Worm (Caenorhabditis elegans) whole organism, young adult: ENCODE data around the gene sre-40.

Experiments used
- B0261.1 ChIP-seq: sonication (generic microtip); optimal IDR thresholded peaks from 2 replicates; lab custom pipeline; 2016; ENCODE audit warnings: mild to moderate bottlenecking, missing genetic modification characterization, moderate library complexity, missing compliant biosample characterization
- C06A6.2 ChIP-seq: fragments of 200-800 bp; sonication (Bioruptor generic); conservative IDR thresholded peaks from 2 replicates; pipeline ENCODE4 v1.3.6; 2022; ENCODE audit warnings: missing genetic modification characterization, missing compliant biosample characterization
- C17E4.6 ChIP-seq: fragments of 200-800 bp; sonication (Bioruptor generic); IDR thresholded peaks from 2 replicates; pipeline ENCODE4 v1.3.6; 2022; ENCODE audit warnings: missing genetic modification reagents, missing genetic modification characterization, missing compliant biosample characterization
- D2030.7 ChIP-seq: fragments of 200-800 bp; sonication (Bioruptor generic); IDR thresholded peaks from 2 replicates; pipeline ENCODE4 v1.3.6; 2022; ENCODE audit warnings: missing genetic modification reagents, missing genetic modification characterization, missing compliant biosample characterization
- F10E7.11 ChIP-seq: sonication (generic microtip); optimal IDR thresholded peaks from 2 replicates; lab custom pipeline; 2017; ENCODE audit warnings: mild to moderate bottlenecking, missing genetic modification characterization, moderate library complexity, missing compliant biosample characterization
- F23B12.7 ChIP-seq: sonication (generic microtip); optimal IDR thresholded peaks from 2 replicates; lab custom pipeline; 2017; ENCODE audit warnings: missing genetic modification characterization, mild to moderate bottlenecking, missing compliant biosample characterization, antibody characterized with exemption, moderate library complexity; ENCODE audit not compliant: insufficient read depth
- F39B2.1 ChIP-seq: fragments of 200-800 bp; sonication (Bioruptor generic); IDR thresholded peaks from 2 replicates; pipeline ENCODE4 v1.3.6; 2022; ENCODE audit warnings: missing genetic modification reagents, missing genetic modification characterization, missing compliant biosample characterization
- F49E8.2 ChIP-seq: sonication (generic microtip); optimal IDR thresholded peaks from 3 replicates; lab custom pipeline; 2017; ENCODE audit warnings: missing genetic modification characterization, mild to moderate bottlenecking, missing compliant biosample characterization, antibody characterized with exemption, moderate library complexity; ENCODE audit not compliant: insufficient read depth
- F52B5.7 ChIP-seq: sonication (generic microtip); optimal IDR thresholded peaks from 2 replicates; lab custom pipeline; 2016; ENCODE audit warnings: mild to moderate bottlenecking, missing genetic modification characterization, missing compliant biosample characterization
- F57A8.1 ChIP-seq: fragments of 200-800 bp; sonication (Bioruptor generic); optimal IDR thresholded peaks from 2 replicates; lab custom pipeline; 2018; ENCODE audit warnings: mild to moderate bottlenecking, missing genetic modification characterization, moderate library complexity, missing compliant biosample characterization
- K12H6.12 ChIP-seq: fragments of 200-800 bp; sonication (Bioruptor generic); optimal IDR thresholded peaks from 2 replicates; lab custom pipeline; 2018; ENCODE audit warnings: mild to moderate bottlenecking, missing genetic modification characterization, missing compliant biosample characterization
- T26A5.8 ChIP-seq: sonication (generic microtip); optimal IDR thresholded peaks from 2 replicates; lab custom pipeline; 2016; ENCODE audit warnings: missing genetic modification characterization, missing compliant biosample characterization
- Y53F4B.3 ChIP-seq: fragments of 200-800 bp; sonication (Bioruptor generic); IDR thresholded peaks from 2 replicates; pipeline ENCODE4 v1.3.6; 2022; ENCODE audit warnings: missing genetic modification reagents, missing genetic modification characterization, missing compliant biosample characterization
- Y56A3A.18 ChIP-seq: fragments of 200-800 bp; sonication (Bioruptor generic); IDR thresholded peaks from 2 replicates; pipeline ENCODE4 v1.3.6; 2022; ENCODE audit warnings: missing genetic modification reagents, missing genetic modification characterization, missing compliant biosample characterization
- Y67H2A.10 ChIP-seq: fragments of 200-800 bp; sonication (Bioruptor generic); conservative IDR thresholded peaks from 2 replicates; pipeline ENCODE4 v1.3.6; 2022; ENCODE audit warnings: missing genetic modification reagents, missing genetic modification characterization, missing compliant biosample characterization
- Y79H2A.3 ChIP-seq: fragments of 200-800 bp; sonication (Bioruptor generic); conservative IDR thresholded peaks from 2 replicates; pipeline ENCODE4 v1.3.6; 2022; ENCODE audit warnings: missing genetic modification reagents, missing genetic modification characterization, missing compliant biosample characterization
- ZK185.1 ChIP-seq: sonication (generic microtip); optimal IDR thresholded peaks from 2 replicates; lab custom pipeline; 2016; ENCODE audit warnings: mild to moderate bottlenecking, missing genetic modification characterization, missing compliant biosample characterization; ENCODE audit not compliant: poor library complexity, severe bottlenecking
- aptf-3 ChIP-seq: fragments of 200-800 bp; sonication (Bioruptor generic); IDR thresholded peaks from 2 replicates; pipeline ENCODE4 v1.3.6; 2022; ENCODE audit warnings: missing genetic modification characterization, missing compliant biosample characterization
- athp-1 ChIP-seq: sonication (generic microtip); optimal IDR thresholded peaks from 2 replicates; lab custom pipeline; 2017; ENCODE audit warnings: mild to moderate bottlenecking, missing genetic modification characterization, missing compliant biosample characterization
- attf-6 ChIP-seq: fragments of 200-800 bp; sonication (Bioruptor generic); IDR thresholded peaks from 2 replicates; pipeline ENCODE4 v1.3.6; 2022; ENCODE audit warnings: missing genetic modification reagents, missing genetic modification characterization, missing compliant biosample characterization
- bed-1 ChIP-seq: fragments of 200-800 bp; sonication (Bioruptor generic); IDR thresholded peaks from 2 replicates; pipeline ENCODE4 v1.3.6; 2022; ENCODE audit warnings: missing genetic modification reagents, missing genetic modification characterization, missing compliant biosample characterization
- ceh-100 ChIP-seq: fragments of 200-800 bp; sonication (Bioruptor generic); IDR thresholded peaks from 2 replicates; pipeline ENCODE4 v1.3.6; 2022; ENCODE audit warnings: missing genetic modification reagents, missing genetic modification characterization, missing compliant biosample characterization
- ceh-40 ChIP-seq: fragments of 200-800 bp; sonication (Bioruptor generic); IDR thresholded peaks from 2 replicates; pipeline ENCODE4 v1.3.6; 2022; ENCODE audit warnings: missing genetic modification characterization, missing compliant biosample characterization
- die-1 ChIP-seq: sonication (generic microtip); optimal IDR thresholded peaks from 2 replicates; lab custom pipeline; 2016; ENCODE audit warnings: missing genotype, mild to moderate bottlenecking, missing genetic modification characterization, missing compliant biosample characterization
- dpff-1 ChIP-seq: sonication (generic microtip); optimal IDR thresholded peaks from 2 replicates; lab custom pipeline; 2017; ENCODE audit warnings: mild to moderate bottlenecking, missing genetic modification characterization, missing compliant biosample characterization
- ets-4 ChIP-seq: fragments of 200-800 bp; sonication (Bioruptor generic); optimal IDR thresholded peaks from 2 replicates; lab custom pipeline; 2018; ENCODE audit warnings: mild to moderate bottlenecking, missing genetic modification characterization, missing compliant biosample characterization
- hrde-1 ChIP-seq: sonication (generic microtip); optimal IDR thresholded peaks from 2 replicates; lab custom pipeline; 2016; ENCODE audit warnings: missing genetic modification characterization, mild to moderate bottlenecking, missing compliant biosample characterization, moderate library complexity, missing genotype, missing genetic modification reagents, borderline replicate concordance
- lag-1 ChIP-seq: fragments of 200-800 bp; sonication (Bioruptor generic); IDR thresholded peaks from 2 replicates; pipeline ENCODE4 v1.3.6; 2022; ENCODE audit warnings: missing genetic modification reagents, missing genetic modification characterization, missing compliant biosample characterization
- lin-26 ChIP-seq: fragments of 200-800 bp; sonication (Bioruptor generic); IDR thresholded peaks from 2 replicates; pipeline ENCODE4 v1.3.6; 2022; ENCODE audit warnings: missing genetic modification reagents, missing genetic modification characterization, missing compliant biosample characterization
- lsy-27 ChIP-seq: sonication (generic microtip); optimal IDR thresholded peaks from 2 replicates; lab custom pipeline; 2017; ENCODE audit warnings: missing genetic modification characterization, mild to moderate bottlenecking, missing compliant biosample characterization, antibody characterized with exemption, missing genotype, borderline replicate concordance; ENCODE audit not compliant: insufficient read depth
- madf-10 ChIP-seq: sonication (generic microtip); optimal IDR thresholded peaks from 2 replicates; lab custom pipeline; 2016; ENCODE audit warnings: mild to moderate bottlenecking, missing genetic modification characterization, missing compliant biosample characterization
- madf-8 ChIP-seq: fragments of 200-800 bp; sonication (Bioruptor generic); conservative IDR thresholded peaks from 2 replicates; pipeline ENCODE4 v1.3.6; 2022; ENCODE audit warnings: missing genetic modification reagents, missing genetic modification characterization, missing compliant biosample characterization
- mcd-1 ChIP-seq: fragments of 200-800 bp; sonication (Bioruptor generic); IDR thresholded peaks from 2 replicates; pipeline ENCODE4 v1.3.6; 2022; ENCODE audit warnings: missing genetic modification reagents, missing genetic modification characterization, missing compliant biosample characterization
- mel-28 ChIP-seq: sonication (generic microtip); optimal IDR thresholded peaks from 2 replicates; lab custom pipeline; 2016; ENCODE audit warnings: borderline replicate concordance, mild to moderate bottlenecking, missing genetic modification characterization, missing compliant biosample characterization
- mes-4 ChIP-seq: sonication (generic microtip); optimal IDR thresholded peaks from 2 replicates; lab custom pipeline; 2016; ENCODE audit warnings: missing genotype, missing genetic modification characterization, missing compliant biosample characterization
- nhr-179 ChIP-seq: sonication (generic microtip); optimal IDR thresholded peaks from 2 replicates; lab custom pipeline; 2016; ENCODE audit warnings: mild to moderate bottlenecking, missing genetic modification characterization, missing compliant biosample characterization
- pha-4 ChIP-seq: fragments of 150-350 bp; sonication (generic microtip); optimal IDR thresholded peaks from 2 replicates; lab custom pipeline; 2014; ENCODE audit warnings: missing biosample characterization, missing genetic modification reagents, missing genetic modification characterization
- rec-8 ChIP-seq, 2 experiments: sonication (generic microtip); optimal IDR thresholded peaks; 2 replicates each; lab custom pipeline; 2016; ENCODE audit warnings: mild to moderate bottlenecking in 2 of 2, missing genetic modification characterization in 2 of 2, missing genetic modification reagents in 2 of 2, missing genotype in 2 of 2, missing biosample characterization in 1 of 2, missing compliant biosample characterization in 1 of 2, moderate library complexity in 1 of 2
- snpc-1.1 ChIP-seq: sonication (generic microtip); optimal IDR thresholded peaks from 2 replicates; lab custom pipeline; 2017; ENCODE audit warnings: missing genetic modification characterization, mild to moderate bottlenecking, missing compliant biosample characterization, antibody characterized with exemption, moderate library complexity, missing genotype, missing genetic modification reagents; ENCODE audit not compliant: insufficient read depth
- snpc-1.3 ChIP-seq: sonication (generic microtip); optimal IDR thresholded peaks from 2 replicates; lab custom pipeline; 2017; ENCODE audit warnings: missing genetic modification characterization, mild to moderate bottlenecking, missing compliant biosample characterization, antibody characterized with exemption, moderate library complexity, missing genotype, missing genetic modification reagents; ENCODE audit not compliant: insufficient read depth
- snpc-4 ChIP-seq, 5 experiments: fragments of 150-350 bp in 1 of 5; sonication (generic microtip) in 4 of 5; optimal IDR thresholded peaks; 2 replicates each; lab custom pipeline; 2014 to 2018; ENCODE audit warnings: missing genetic modification characterization in 5 of 5, missing biosample characterization in 3 of 5, antibody characterized with exemption in 2 of 5, mild to moderate bottlenecking in 2 of 5, missing compliant biosample characterization in 2 of 5, missing genotype in 2 of 5, moderate library complexity in 2 of 5, missing genetic modification reagents in 1 of 5
- tlf-1 ChIP-seq: fragments of 200-800 bp; sonication (Bioruptor generic); optimal IDR thresholded peaks from 2 replicates; lab custom pipeline; 2018; ENCODE audit warnings: mild to moderate bottlenecking, missing genetic modification characterization, missing compliant biosample characterization
- unc-130 ChIP-seq: sonication (generic microtip); optimal IDR thresholded peaks from 2 replicates; lab custom pipeline; 2016; ENCODE audit warnings: missing genetic modification reagents, missing genetic modification characterization, missing compliant biosample characterization
- xnd-1 ChIP-seq: sonication (generic microtip); optimal IDR thresholded peaks from 2 replicates; lab custom pipeline; 2016; ENCODE audit warnings: missing genotype, missing genetic modification reagents, missing genetic modification characterization, missing compliant biosample characterization
- ztf-22 ChIP-seq: fragments of 200-800 bp; sonication (Bioruptor generic); optimal IDR thresholded peaks from 2 replicates; lab custom pipeline; 2018; ENCODE audit warnings: mild to moderate bottlenecking, missing genetic modification characterization, moderate library complexity, missing compliant biosample characterization
- ztf-25 ChIP-seq: fragments of 200-800 bp; sonication (Bioruptor generic); IDR thresholded peaks from 2 replicates; pipeline ENCODE4 v1.3.6; 2022; ENCODE audit warnings: missing genetic modification reagents, missing genetic modification characterization, missing compliant biosample characterization
- ztf-26 ChIP-seq: sonication (generic microtip); optimal IDR thresholded peaks from 2 replicates; lab custom pipeline; 2017; ENCODE audit warnings: missing genetic modification characterization, missing compliant biosample characterization

Gene sre-40

ce11 chrII:4710120-4710519, 26.5 kb upstream of the sre-40 start, which contains the start of gene tag-151 (continued):
- no peak for TF ChIP-seq bed-1 (GFP tag; lab: Robert Waterston, UW)
- peak; percentile 23 for TF ChIP-seq xnd-1 (tag; lab: Kevin White, UChicago)
- no peak for TF ChIP-seq F39B2.1
- TF ChIP-seq pha-4 (tag; lab: Kevin White, UChicago): no peak
- no peak for TF ChIP-seq Y53F4B.3 (GFP tag; lab: Robert Waterston, UW)
- no peak for TF ChIP-seq lag-1 (GFP tag; lab: Robert Waterston, UW)
- peak; percentile 24 for TF ChIP-seq F49E8.2 (tag; lab: Kevin White, UChicago)
- TF ChIP-seq attf-6 (GFP tag; lab: Robert Waterston, UW): no peak
- TF ChIP-seq Y79H2A.3 (GFP tag; lab: Robert Waterston, UW): no peak
- TF ChIP-seq rec-8 (tag; optimal IDR thresholded peaks at IDR 0.05; lab: Kevin White, UChicago): no peak
- TF ChIP-seq ztf-25 (GFP tag; lab: Robert Waterston, UW): no peak
- TF ChIP-seq ztf-22: no peak
- TF ChIP-seq F57A8.1 (GFP tag; lab: Kevin White, UChicago): no peak
- no peak for TF ChIP-seq ztf-26
- TF ChIP-seq lsy-27: no peak
- TF ChIP-seq D2030.7 (GFP tag; lab: Robert Waterston, UW): no peak
- TF ChIP-seq aptf-3 (GFP tag; lab: Robert Waterston, UW): no peak
- no peak for TF ChIP-seq dpff-1 (tag; lab: Kevin White, UChicago)
- no peak for TF ChIP-seq F23B12.7 (tag; lab: Kevin White, UChicago)
- no peak for TF ChIP-seq C06A6.2 (GFP tag; lab: Robert Waterston, UW)
- TF ChIP-seq lin-26 (GFP tag; lab: Robert Waterston, UW): no peak
- peak; percentile 9 for TF ChIP-seq tlf-1
- TF ChIP-seq mel-28: no peak
- no peak for TF ChIP-seq mes-4
- TF ChIP-seq nhr-179 (tag; lab: Kevin White, UChicago): no peak
- no peak for TF ChIP-seq snpc-1.1 (tag; lab: Kevin White, UChicago)
- no peak for TF ChIP-seq Y67H2A.10
- no peak for TF ChIP-seq mcd-1 (GFP tag; lab: Robert Waterston, UW)
- TF ChIP-seq ceh-100 (GFP tag; lab: Robert Waterston, UW): no peak
- no peak for TF ChIP-seq die-1
- TF ChIP-seq unc-130 (GFP tag; lab: Kevin White, UChicago): peak; percentile 46
- TF ChIP-seq snpc-1.3 (tag; lab: Kevin White, UChicago): no peak
- no peak for TF ChIP-seq C17E4.6 (GFP tag; lab: Robert Waterston, UW)
- no peak for TF ChIP-seq madf-10 (tag; lab: Kevin White, UChicago)
- peak; percentile 77 for TF ChIP-seq hrde-1 (tag; lab: Kevin White, UChicago)
- TF ChIP-seq ZK185.1 (tag; lab: Kevin White, UChicago): no peak
- TF ChIP-seq Y56A3A.18 (GFP tag; lab: Robert Waterston, UW): peak; percentile 73
- TF ChIP-seq B0261.1 (tag; lab: Kevin White, UChicago): no peak
- peak; percentile 37 for TF ChIP-seq athp-1 (tag; lab: Kevin White, UChicago)
- no peak for TF ChIP-seq ceh-40
- TF ChIP-seq F10E7.11 (tag; lab: Kevin White, UChicago): peak; percentile 45
- no peak for TF ChIP-seq ets-4
- TF ChIP-seq T26A5.8 (tag; lab: Kevin White, UChicago): no peak
- TF ChIP-seq madf-8: no peak
- TF ChIP-seq snpc-4 (GFP tag; optimal IDR thresholded peaks at IDR 0.05; lab: Kevin White, UChicago): no peak
- peak in 2 of 4 experiments; percentile 13 to 29 for TF ChIP-seq snpc-4 (tag; optimal IDR thresholded peaks at IDR 0.05; lab: Kevin White, UChicago)
- TF ChIP-seq K12H6.12 (tag; lab: Kevin White, UChicago): no peak
- peak; percentile 16 for TF ChIP-seq F52B5.7
